Worm (Caenorhabditis elegans) whole organism, mixed stage, embryonic: ENCODE results near the gene C28D4.4.

Experiments
- M03D4.4 ChIP-seq: sonication (generic microtip); optimal IDR thresholded peaks from 2 replicates; lab custom pipeline; 2017; ENCODE audit warnings: mild to moderate bottlenecking, missing genetic modification characterization, missing compliant biosample characterization
- ceh-39 ChIP-seq: fragments of 150-350 bp; optimal IDR thresholded peaks from 2 replicates; lab custom pipeline; 2014; ENCODE audit warnings: missing biosample characterization, missing genetic modification characterization
- ces-1 ChIP-seq: fragments of 150-350 bp; optimal IDR thresholded peaks from 2 replicates; lab custom pipeline; 2014; ENCODE audit warnings: missing biosample characterization, missing genetic modification reagents, missing genetic modification characterization
- elt-1 ChIP-seq: sonication (generic microtip); optimal IDR thresholded peaks from 2 replicates; lab custom pipeline; 2017; ENCODE audit warnings: missing genetic modification characterization, mild to moderate bottlenecking, missing compliant biosample characterization, antibody characterized with exemption, moderate library complexity, borderline replicate concordance; ENCODE audit not compliant: insufficient read depth
- lin-13 ChIP-seq: fragments of 150-350 bp; optimal IDR thresholded peaks from 2 replicates; lab custom pipeline; 2014; ENCODE audit warnings: missing biosample characterization, missing genetic modification characterization
- mep-1 ChIP-seq: fragments of 150-350 bp; optimal IDR thresholded peaks from 2 replicates; lab custom pipeline; 2017; ENCODE audit warnings: missing biosample characterization, missing genetic modification reagents, missing genetic modification characterization, inconsistent platforms
- nhr-237 ChIP-seq: fragments of 150-350 bp; optimal IDR thresholded peaks from 2 replicates; lab custom pipeline; 2014; ENCODE audit warnings: missing biosample characterization, missing genetic modification characterization
- nhr-76 ChIP-seq: sonication (generic microtip); optimal IDR thresholded peaks from 2 replicates; lab custom pipeline; 2017; ENCODE audit warnings: missing biosample characterization, missing genetic modification characterization
- pha-4 ChIP-seq: fragments of 150-350 bp; optimal IDR thresholded peaks from 2 replicates; lab custom pipeline; 2018; ENCODE audit warnings: missing biosample characterization, missing genetic modification reagents, missing genetic modification characterization
- snpc-4 ChIP-seq: fragments of 150-350 bp; optimal IDR thresholded peaks from 2 replicates; lab custom pipeline; 2014; ENCODE audit warnings: missing biosample characterization, missing genetic modification characterization
- sptf-1 ChIP-seq: sonication (generic microtip); optimal IDR thresholded peaks from 2 replicates; lab custom pipeline; 2017; ENCODE audit warnings: mild to moderate bottlenecking, missing genetic modification characterization, moderate library complexity, missing compliant biosample characterization
- unc-39 ChIP-seq: fragments of 150-350 bp; optimal IDR thresholded peaks from 2 replicates; lab custom pipeline; 2014; ENCODE audit warnings: missing biosample characterization, missing genetic modification characterization
- ztf-11 ChIP-seq: fragments of 150-350 bp; optimal IDR thresholded peaks from 2 replicates; lab custom pipeline; 2014; ENCODE audit warnings: missing biosample characterization, missing genetic modification characterization

DNA sequence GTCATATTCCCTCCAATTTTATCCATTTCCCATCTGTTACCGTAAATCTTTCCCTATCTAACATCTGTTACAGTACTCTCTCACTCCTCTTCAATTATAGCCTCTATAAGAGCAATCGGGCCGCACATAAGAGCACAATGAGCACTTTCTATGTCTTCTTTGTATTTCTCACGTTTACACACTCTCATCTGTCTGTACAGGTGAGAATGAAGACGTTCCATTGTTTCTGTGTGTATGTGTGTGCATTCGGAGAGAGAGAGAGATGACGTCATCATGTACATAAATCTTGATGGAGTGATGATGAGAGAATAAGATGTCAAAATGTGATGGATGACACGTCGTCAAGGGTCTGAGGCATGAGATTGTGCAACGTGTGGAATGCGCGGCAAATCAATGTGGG lies 26.0 kb upstream of the C28D4.4 start:
- TF ChIP-seq mep-1 (tag; lab: Kevin White, UChicago) (peak; percentile 2), sptf-1 (tag; lab: Kevin White, UChicago) (no peak), pha-4 (tag; lab: Kevin White, UChicago) (no peak), nhr-237 (tag; lab: Kevin White, UChicago) (no peak), unc-39 (tag; lab: Kevin White, UChicago) (no peak), lin-13 (tag; lab: Kevin White, UChicago) (no peak), ztf-11 (peak; percentile 25), M03D4.4 (tag; lab: Kevin White, UChicago) (no peak), ces-1 (no peak), snpc-4 (tag; lab: Kevin White, UChicago) (no peak), nhr-76 (tag; lab: Kevin White, UChicago) (no peak), elt-1 (peak; percentile 68), ceh-39 (peak; percentile 65)
